Fruit fly (Drosophila melanogaster): Measurements from ENCODE around the gene Lerp.

Lerp gene

DNA sequence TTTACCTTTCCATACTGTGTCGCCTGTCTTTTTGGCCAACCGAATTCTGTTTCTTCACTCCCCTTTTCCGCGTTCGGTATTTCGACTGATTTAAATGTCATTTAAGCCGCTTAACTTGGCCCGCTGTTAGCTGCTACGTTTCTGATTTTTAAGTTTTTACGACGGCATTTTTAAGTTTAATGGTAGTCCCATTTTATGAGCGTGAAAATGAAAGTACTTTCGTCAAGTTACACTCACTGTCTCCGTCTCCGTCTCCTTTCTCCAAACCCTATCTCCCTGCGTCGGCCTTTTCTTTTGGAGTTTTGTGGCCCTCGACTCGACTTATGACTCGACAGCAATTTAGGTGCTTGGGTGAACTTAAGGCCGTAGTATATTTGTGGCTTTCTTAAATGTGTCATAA is 22.3 kb upstream of the Lerp start:
- TF ChIP-seq CTCF (optimal IDR thresholded peaks at IDR 0.05) (no peak), CG8478 (optimal IDR thresholded peaks at IDR 0.05) (no peak)

dm6 chr3R:26883015-26883292 is 20.0 kb upstream of the Lerp start:
- TF ChIP-seq CG8478 (optimal IDR thresholded peaks at IDR 0.05) (no peak), CTCF (optimal IDR thresholded peaks at IDR 0.05) (no peak)

- TF ChIP-seq CTCF (optimal IDR thresholded peaks at IDR 0.05) (no peak), CG8478 (optimal IDR thresholded peaks at IDR 0.05) (no peak)
Observed at dm6 chr3R:26882230-26883014, 19.5 kb upstream of the Lerp start.

dm6 chr3R:26881121-26881895 is 18.4 kb upstream of the Lerp start, which contains the start of the genes ro and T48:
Gene ro, minus strand, starts transcription at chr3R:26881171.
Gene T48, plus strand, starts transcription at chr3R:26881734.
- TF ChIP-seq CTCF (optimal IDR thresholded peaks at IDR 0.05) = peak; percentile 80 to 86
- TF ChIP-seq CG8478 (optimal IDR thresholded peaks at IDR 0.05) = no peak

dm6 chr3R:26876851-26877250 is 13.9 kb upstream of the Lerp start:
- TF ChIP-seq CG8478 (optimal IDR thresholded peaks at IDR 0.05) (no peak), CTCF (optimal IDR thresholded peaks at IDR 0.05) (no peak)

DNA sequence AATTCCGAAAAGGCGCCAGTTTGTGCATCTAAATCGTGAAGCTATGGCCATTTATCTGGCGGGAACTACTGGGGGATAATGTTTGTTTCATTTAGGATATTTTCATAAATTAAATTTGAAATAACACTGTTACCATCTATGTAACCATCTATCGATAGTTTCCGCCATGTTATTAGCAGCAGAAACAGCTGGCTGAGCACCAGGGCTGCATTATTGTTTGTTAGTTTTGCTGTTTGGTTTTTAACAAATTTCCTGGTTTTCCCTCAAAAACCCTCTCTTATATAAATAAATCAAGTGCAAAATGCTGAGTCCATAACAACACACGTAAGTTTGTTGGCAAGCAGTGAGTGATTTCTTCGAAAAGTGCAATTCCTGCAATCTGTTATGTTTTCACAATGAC is 13.5 kb upstream of the Lerp start, which contains the start of gene CG5500:
CG5500 (plus strand) TSS at position 199 of the 400 bp plus-strand sequence.
- TF ChIP-seq CG8478 (optimal IDR thresholded peaks at IDR 0.05) = no peak
- TF ChIP-seq CTCF (optimal IDR thresholded peaks at IDR 0.05) = no peak

DNA sequence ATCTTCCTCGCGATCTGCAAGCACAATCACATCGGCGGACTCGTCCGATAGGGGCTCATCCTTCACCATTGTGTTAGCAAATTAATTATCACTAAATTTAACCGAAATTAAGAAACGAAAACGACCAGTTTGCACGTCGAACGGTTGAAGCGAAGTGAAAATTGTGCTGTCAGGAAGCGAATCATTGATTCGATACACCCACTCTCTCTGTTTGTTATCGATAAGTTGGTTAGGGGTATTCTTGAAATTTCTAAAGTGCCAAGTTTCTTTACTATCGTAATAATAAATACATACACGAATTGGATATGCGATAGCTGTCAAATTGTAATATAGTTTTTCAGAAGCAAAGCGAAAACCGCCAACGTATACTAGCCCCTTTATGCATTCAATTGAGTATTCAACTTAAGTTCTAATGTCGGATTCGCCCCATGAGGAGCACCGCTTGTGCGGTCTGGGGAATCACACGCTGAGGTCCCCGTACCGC is 12.7 kb upstream of the Lerp start, which contains the start of gene Rb97D:
Rb97D (minus strand) TSS at position 199 of the 484 bp plus-strand sequence.
- TF ChIP-seq CTCF (optimal IDR thresholded peaks at IDR 0.05) (no peak), CG8478 (optimal IDR thresholded peaks at IDR 0.05) (no peak)

dm6 chr3R:26871852-26872251 is 8.9 kb upstream of the Lerp start, which contains the start of gene SPARC:
Gene SPARC, minus strand, starts transcription at chr3R:26871995.
- TF ChIP-seq CG8478 (optimal IDR thresholded peaks at IDR 0.05) (no peak), CTCF (optimal IDR thresholded peaks at IDR 0.05) (no peak)

DNA sequence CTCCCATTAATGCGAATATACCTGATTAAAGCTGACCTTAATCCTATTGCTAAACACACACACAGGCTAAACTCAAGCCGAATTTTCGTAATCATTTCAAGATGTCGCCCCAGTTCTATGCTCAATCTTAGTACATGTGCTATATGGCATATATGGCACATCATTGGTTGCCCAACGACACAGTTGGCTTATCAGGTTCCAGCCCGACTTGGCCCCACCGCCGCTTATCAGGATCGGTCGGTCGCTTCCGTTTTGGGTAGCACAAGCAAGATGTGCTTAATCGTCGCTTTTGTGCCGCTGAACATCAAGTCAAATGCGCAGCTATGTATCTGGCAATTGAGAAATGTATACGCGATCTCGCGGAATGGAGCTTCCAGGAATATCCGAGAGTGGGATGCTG is 8.1 kb upstream of the Lerp start:
- TF ChIP-seq CG8478 (optimal IDR thresholded peaks at IDR 0.05) = no peak
- TF ChIP-seq CTCF (optimal IDR thresholded peaks at IDR 0.05) = no peak

DNA sequence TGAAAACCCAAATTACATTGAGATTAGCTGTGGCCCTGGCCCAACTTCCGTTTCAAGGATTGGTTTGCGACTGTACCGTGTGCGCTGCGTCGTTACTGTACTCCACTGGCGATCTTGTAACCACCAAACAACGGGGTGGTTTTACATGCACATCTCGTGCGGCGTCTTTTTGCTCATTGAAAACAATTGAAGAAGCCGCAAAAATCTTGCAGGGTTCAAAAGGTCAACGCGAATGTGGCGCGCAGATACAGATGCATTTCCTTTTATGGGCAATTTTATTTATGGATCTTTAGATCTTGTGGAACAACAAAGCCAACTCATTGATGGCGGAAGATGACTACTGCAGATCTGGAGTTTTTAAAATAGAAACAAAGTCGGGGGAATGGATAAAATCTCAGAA is 7.6 kb upstream of the Lerp start:
- TF ChIP-seq CG8478 (optimal IDR thresholded peaks at IDR 0.05) = no peak
- no peak for TF ChIP-seq CTCF (optimal IDR thresholded peaks at IDR 0.05)

DNA sequence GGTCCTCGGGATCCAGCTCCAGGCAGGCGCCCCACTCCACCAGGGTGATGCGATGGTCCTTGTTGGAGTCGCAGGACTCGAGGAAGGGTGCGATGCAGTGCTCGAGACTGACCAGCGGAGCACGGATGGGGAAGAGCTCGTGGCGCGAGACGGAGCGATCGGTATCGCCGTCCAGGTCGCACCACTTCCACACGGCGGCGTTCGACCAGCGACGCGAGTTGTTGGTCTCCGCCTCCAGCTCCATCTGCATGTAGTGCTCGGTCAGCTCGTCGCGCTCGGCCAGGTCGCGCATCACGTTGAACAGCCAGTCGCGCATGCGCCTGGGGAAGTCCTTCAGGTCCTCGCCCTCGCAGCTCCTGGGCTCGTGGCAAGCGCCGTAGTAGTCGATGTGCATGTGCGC is 6.5 kb upstream of the Lerp start:
- TF ChIP-seq CTCF (optimal IDR thresholded peaks at IDR 0.05) (no peak), CG8478 (optimal IDR thresholded peaks at IDR 0.05) (no peak)

DNA sequence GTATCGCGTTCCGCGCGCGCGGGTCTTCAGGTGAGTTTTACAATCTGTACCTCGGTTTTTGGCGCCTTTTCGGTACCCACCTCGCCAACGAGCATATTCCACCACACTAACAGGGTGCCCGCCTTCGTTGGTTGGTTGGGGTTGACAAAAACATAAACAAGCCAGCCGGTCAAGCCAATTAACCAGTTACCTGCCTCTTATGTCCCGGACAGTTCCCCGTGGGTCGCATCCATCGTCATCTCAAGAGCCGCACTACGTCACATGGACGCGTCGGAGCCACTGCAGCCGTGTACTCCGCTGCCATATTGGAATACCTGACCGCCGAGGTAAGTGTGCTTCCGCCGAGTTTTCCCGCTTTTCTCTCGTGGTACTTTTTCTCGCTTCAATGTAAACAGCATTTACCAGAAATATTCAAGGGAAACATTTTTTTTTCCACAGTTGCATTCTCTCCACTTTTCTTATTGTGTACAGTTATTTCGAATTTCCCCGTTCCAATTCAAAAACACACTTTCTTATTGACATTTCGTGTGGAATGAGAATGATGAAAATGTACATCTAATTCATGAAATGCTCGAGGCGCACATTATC is 4.6 kb upstream of the Lerp start:
- no peak for TF ChIP-seq CTCF (optimal IDR thresholded peaks at IDR 0.05)
- TF ChIP-seq CG8478 (optimal IDR thresholded peaks at IDR 0.05) = no peak

DNA sequence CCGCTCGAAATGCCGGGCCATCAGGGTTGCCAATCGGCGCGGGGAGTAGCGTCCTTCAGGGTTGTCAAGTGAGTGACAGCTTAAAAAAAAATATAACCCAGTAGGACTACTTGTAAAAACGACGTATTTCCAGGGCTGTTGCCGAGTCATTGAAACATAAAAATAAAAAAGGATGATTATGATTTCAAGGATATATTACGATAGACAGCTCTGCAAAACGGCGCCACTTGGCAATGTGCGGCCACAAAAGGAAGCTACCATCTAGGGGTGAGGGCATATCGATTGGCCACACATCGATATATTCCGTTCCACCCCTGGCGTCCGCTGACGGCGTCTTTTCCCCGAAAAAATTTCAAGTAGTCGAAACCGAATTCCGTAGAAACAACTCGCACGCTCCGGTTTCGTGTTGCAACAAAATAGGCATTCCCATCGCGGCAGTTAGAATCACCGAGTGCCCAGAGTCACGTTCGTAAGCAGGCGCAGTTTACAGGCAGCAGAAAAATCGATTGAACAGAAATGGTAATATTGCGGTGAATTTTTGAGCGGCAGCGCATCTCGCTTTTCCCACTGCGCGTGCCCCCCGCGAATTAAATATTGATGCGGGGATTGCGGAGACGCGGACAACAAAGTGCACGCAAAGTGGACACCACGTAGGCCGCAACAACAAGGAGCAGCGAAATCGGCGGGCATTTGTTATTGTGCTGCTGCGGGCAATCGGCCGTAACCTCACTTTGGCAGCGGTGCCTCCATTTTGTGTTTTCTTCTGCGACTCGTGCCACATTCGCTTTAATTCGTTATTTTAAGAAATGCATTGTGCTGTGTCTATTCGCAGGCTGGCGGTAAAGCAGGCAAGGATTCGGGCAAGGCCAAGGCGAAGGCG is 3.9 kb upstream of the Lerp start, which contains the start of the genes ball and His2Av:
ball (minus strand) TSS at position 231 of the 880 bp plus-strand sequence.
His2Av (plus strand) TSS at position 353 of the 880 bp plus-strand sequence.
- peak; percentile 97 to 99 for TF ChIP-seq CTCF (optimal IDR thresholded peaks at IDR 0.05)
- no peak for TF ChIP-seq CG8478 (optimal IDR thresholded peaks at IDR 0.05)

dm6 chr3R:26862213-26862612 is 717 bp downstream of the Lerp start:
- TF ChIP-seq CG8478 (optimal IDR thresholded peaks at IDR 0.05) (no peak), CTCF (optimal IDR thresholded peaks at IDR 0.05) (no peak)
